Fruit fly (Drosophila melanogaster): ENCODE results near the gene CG13101.

Gene CG13101

dm6 chr2L:8958046-8958497 is 26.6 kb downstream of the CG13101 start (continued):
- no peak for TF ChIP-seq Gsc (GFP tag; IDR thresholded peaks at IDR 0.05)
- peak; percentile 86 for TF ChIP-seq repo (GFP tag; optimal IDR thresholded peaks at IDR 0.05)
- peak; percentile 97 for TF ChIP-seq CG10462 (GFP tag; optimal IDR thresholded peaks at IDR 0.05)
- peak; percentile 67 for TF ChIP-seq CG10543 (GFP tag; optimal IDR thresholded peaks at IDR 0.05)
- peak; percentile 93 for TF ChIP-seq CG12659 (GFP tag; optimal IDR thresholded peaks at IDR 0.05)
- TF ChIP-seq CG3407 (GFP tag; optimal IDR thresholded peaks at IDR 0.05), result peak; percentile 87
- no peak for TF ChIP-seq CG34224 (GFP tag; IDR thresholded peaks at IDR 0.05; ENCODE audit: partially characterized antibody)
- no peak; the same call in 1 of the 2 replicates for TF ChIP-seq hbn (GFP tag; IDR thresholded peaks at IDR 0.05; ENCODE audit: partially characterized antibody)
- peak; percentile 81 for TF ChIP-seq Dad (GFP tag; optimal IDR thresholded peaks at IDR 0.05)
- peak; percentile 76 for TF ChIP-seq sd (tag; optimal IDR thresholded peaks at IDR 0.05)
- TF ChIP-seq D (optimal IDR thresholded peaks at IDR 0.05), result no peak
- TF ChIP-seq D (GFP tag; optimal IDR thresholded peaks at IDR 0.05), result peak; percentile 90
- peak; percentile 89 for TF ChIP-seq ham (GFP tag; IDR thresholded peaks at IDR 0.05)
- peak; percentile 77 for TF ChIP-seq CG1647 (GFP tag; optimal IDR thresholded peaks at IDR 0.05)
- TF ChIP-seq rib (GFP tag; IDR thresholded peaks at IDR 0.05), result peak; percentile 93
- TF ChIP-seq tio (GFP tag; optimal IDR thresholded peaks at IDR 0.05), result peak; percentile 92
- TF ChIP-seq CG6813 (GFP tag; optimal IDR thresholded peaks at IDR 0.05), result peak; percentile 87
- peak; percentile 86 for TF ChIP-seq Fer3 (tag; optimal IDR thresholded peaks at IDR 0.05)
- TF ChIP-seq CG14014 (GFP tag; IDR thresholded peaks at IDR 0.05), result peak; percentile 96
- peak; percentile 47 for TF ChIP-seq sqz (GFP tag; optimal IDR thresholded peaks at IDR 0.05)
- TF ChIP-seq ttk (GFP tag; IDR thresholded peaks at IDR 0.05), result peak; percentile 97
- peak; percentile 93 for TF ChIP-seq CG7357 (GFP tag; IDR thresholded peaks at IDR 0.05)
- peak; percentile 45; the same call in 1 of the 2 replicates for TF ChIP-seq CG13287 (GFP tag; IDR thresholded peaks at IDR 0.05; ENCODE audit: partially characterized antibody)
- TF ChIP-seq CG1024 (GFP tag; IDR thresholded peaks at IDR 0.05), result peak; percentile 94
- peak; percentile 89 for TF ChIP-seq CG2875 (GFP tag; optimal IDR thresholded peaks at IDR 0.05)
- TF ChIP-seq z (GFP tag; IDR thresholded peaks at IDR 0.05), result peak; percentile 92
- peak; percentile 76 for TF ChIP-seq BtbVII (GFP tag; optimal IDR thresholded peaks at IDR 0.05)
- TF ChIP-seq CG4424 (GFP tag; optimal IDR thresholded peaks at IDR 0.05), result peak; percentile 94
- peak; percentile 97 for TF ChIP-seq CG6272 (GFP tag; IDR thresholded peaks at IDR 0.05)
- peak; percentile 93 for TF ChIP-seq chn (GFP tag; optimal IDR thresholded peaks at IDR 0.05)
- TF ChIP-seq dati (GFP tag; IDR thresholded peaks at IDR 0.05), result peak; percentile 92
- peak; percentile 79 for TF ChIP-seq aop (GFP tag; IDR thresholded peaks at IDR 0.05)
- peak; percentile 88 for TF ChIP-seq CG18476 (GFP tag; optimal IDR thresholded peaks at IDR 0.05)
- peak; percentile 75 for TF ChIP-seq shn (GFP tag; optimal IDR thresholded peaks at IDR 0.05)
- peak; percentile 96 for TF ChIP-seq Atf3 (GFP tag; optimal IDR thresholded peaks at IDR 0.05)
- peak; percentile 84 for TF ChIP-seq CG1529 (GFP tag; optimal IDR thresholded peaks at IDR 0.05)
- TF ChIP-seq dpn (GFP tag; optimal IDR thresholded peaks at IDR 0.05), result peak; percentile 91 to 97
- peak; percentile 96 for TF ChIP-seq CG3847 (GFP tag; IDR thresholded peaks at IDR 0.05)
- TF ChIP-seq CG4360 (GFP tag; IDR thresholded peaks at IDR 0.05), result peak; percentile 84
- TF ChIP-seq Ada2b (GFP tag; IDR thresholded peaks at IDR 0.05), result peak; percentile 98
- peak; percentile 92 for TF ChIP-seq tx (GFP tag; optimal IDR thresholded peaks at IDR 0.05)
- TF ChIP-seq CG18011 (GFP tag; optimal IDR thresholded peaks at IDR 0.05), result peak; percentile 72
- TF ChIP-seq CG2712 (tag; optimal IDR thresholded peaks at IDR 0.05), result peak; percentile 98
- peak; percentile 87 for TF ChIP-seq cato (GFP tag; optimal IDR thresholded peaks at IDR 0.05; ENCODE audit: borderline replicate concordance)
- peak; percentile 98 for TF ChIP-seq CG32767 (GFP tag; IDR thresholded peaks at IDR 0.05)
- peak; percentile 41 for TF ChIP-seq CG7928 (GFP tag; optimal IDR thresholded peaks at IDR 0.05)
- peak; percentile 95 for TF ChIP-seq fd96Cb (tag; optimal IDR thresholded peaks at IDR 0.05)
- no peak for TF ChIP-seq nerfin-2 (GFP tag; IDR thresholded peaks at IDR 0.05; ENCODE audit: partially characterized antibody)
- peak; percentile 94 for TF ChIP-seq CG4404 (GFP tag; IDR thresholded peaks at IDR 0.05)
- TF ChIP-seq ssp (GFP tag; IDR thresholded peaks at IDR 0.05), result peak; percentile 92
- TF ChIP-seq CG8281 (tag; optimal IDR thresholded peaks at IDR 0.05), result peak; percentile 66
